Worm (Caenorhabditis elegans) whole organism, L3 larva: ENCODE results near the gene nhr-261.
A peak's percentile ranks its signal among the peaks of the same experiment; 100 is the strongest.

Source experiments
- ceh-28 ChIP-seq: fragments of 150-350 bp; optimal IDR thresholded peaks from 2 replicates; lab custom pipeline; 2014; ENCODE audit warnings: missing biosample characterization, missing genetic modification reagents, missing genetic modification characterization
- ceh-82 ChIP-seq: fragments of 150-350 bp; optimal IDR thresholded peaks from 2 replicates; lab custom pipeline; 2014; ENCODE audit warnings: missing biosample characterization, missing genetic modification characterization
- egl-27 ChIP-seq: sonication (generic microtip); optimal IDR thresholded peaks from 4 replicates; lab custom pipeline; 2017; ENCODE audit warnings: missing biosample characterization, missing genetic modification reagents, missing genetic modification characterization
- elt-3 ChIP-seq, 3 experiments: fragments of 150-350 bp in 1 of 3; sonication (generic microtip) in 2 of 3; optimal IDR thresholded peaks; 2 replicates in 2 of 3; 4 replicates in 1 of 3; lab custom pipeline; 2014 to 2017; ENCODE audit warnings: missing biosample characterization in 3 of 3, missing genetic modification characterization in 3 of 3
- fos-1 ChIP-seq: fragments of 150-350 bp; optimal IDR thresholded peaks from 2 replicates; lab custom pipeline; 2014; ENCODE audit warnings: missing biosample characterization, missing genetic modification characterization
- hmg-11 ChIP-seq: sonication (generic microtip); optimal IDR thresholded peaks from 2 replicates; lab custom pipeline; 2016; ENCODE audit warnings: missing genetic modification characterization, missing compliant biosample characterization
- nfya-1 ChIP-seq: sonication (generic microtip); optimal IDR thresholded peaks from 2 replicates; lab custom pipeline; 2017; ENCODE audit warnings: missing genetic modification characterization, mild to moderate bottlenecking, missing compliant biosample characterization, antibody characterized with exemption, moderate library complexity; ENCODE audit not compliant: insufficient read depth
- nhr-11 ChIP-seq: fragments of 150-350 bp; optimal IDR thresholded peaks from 2 replicates; lab custom pipeline; 2014; ENCODE audit warnings: missing biosample characterization, missing genetic modification characterization
- nhr-23 ChIP-seq: fragments of 150-350 bp; optimal IDR thresholded peaks from 2 replicates; lab custom pipeline; 2014; ENCODE audit warnings: missing biosample characterization, missing genetic modification reagents, missing genetic modification characterization
- nhr-237 ChIP-seq: fragments of 150-350 bp; optimal IDR thresholded peaks from 2 replicates; lab custom pipeline; 2014; ENCODE audit warnings: missing biosample characterization, missing genetic modification characterization
- pha-4 ChIP-seq: fragments of 150-350 bp; optimal IDR thresholded peaks from 2 replicates; lab custom pipeline; 2014; ENCODE audit warnings: missing biosample characterization, missing genetic modification reagents, missing genetic modification characterization
- pqm-1 ChIP-seq: fragments of 150-350 bp; optimal IDR thresholded peaks from 2 replicates; lab custom pipeline; 2017; ENCODE audit warnings: missing biosample characterization, missing genetic modification characterization, inconsistent platforms
- unc-62 ChIP-seq: fragments of 150-350 bp; sonication (generic microtip); optimal IDR thresholded peaks from 4 replicates; lab custom pipeline; 2014; ENCODE audit warnings: missing biosample characterization, missing genetic modification reagents, missing genetic modification characterization

DNA sequence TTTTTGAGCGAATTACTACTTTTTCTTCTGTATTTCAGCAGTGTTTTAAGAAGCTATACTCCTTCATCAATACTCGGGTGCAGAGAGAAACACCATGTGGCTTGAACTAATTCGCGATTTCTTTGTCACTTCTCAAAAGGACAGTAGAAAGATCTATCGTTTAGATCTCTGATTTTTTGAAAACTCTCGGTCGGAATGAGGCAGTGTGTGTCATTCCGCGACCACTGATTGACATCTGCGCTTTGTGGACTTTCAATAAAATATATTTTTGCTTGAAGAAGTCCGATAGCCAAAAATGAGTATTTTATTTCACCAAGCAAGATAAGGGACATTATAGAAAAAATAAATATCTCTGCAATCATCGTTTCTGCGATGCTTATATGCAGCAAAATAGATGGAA lies 2.5 kb downstream of the nhr-261 start:
- TF ChIP-seq nhr-23 (tag; lab: Kevin White, UChicago) (peak; percentile 7), nhr-237 (tag; lab: Kevin White, UChicago) (no peak), pha-4 (tag; lab: Kevin White, UChicago) (no peak), ceh-28 (no peak), ceh-82 (tag; lab: Kevin White, UChicago) (no peak), egl-27 (tag; lab: Kevin White, UChicago) (no peak), pqm-1 (tag; lab: Kevin White, UChicago) (no peak), nhr-11 (tag; lab: Kevin White, UChicago) (no peak), nfya-1 (tag; lab: Kevin White, UChicago) (no peak), fos-1 (tag; lab: Kevin White, UChicago) (no peak), hmg-11 (tag; lab: Kevin White, UChicago) (no peak), elt-3 (tag; optimal IDR thresholded peaks at IDR 0.05; lab: Kevin White, UChicago) (no peak), unc-62 (GFP tag; lab: Kevin White, UChicago) (no peak)
